Fruit fly (Drosophila melanogaster) Kc167 (cell line): Measurements from ENCODE around the gene CG13700.

Experiments
- Myc ChIP-seq: fragments of >200 bp; optimal IDR thresholded peaks from 2 replicates; lab custom pipeline; 2017; ENCODE audit warnings: missing external identifiers
- Sin3A ChIP-seq: fragments of >200 bp; optimal IDR thresholded peaks from 2 replicates; lab custom pipeline; 2018; ENCODE audit warnings: missing external identifiers
- h ChIP-seq: fragments of >200 bp; optimal IDR thresholded peaks from 3 replicates; lab custom pipeline; 2018; ENCODE audit warnings: missing external identifiers
- insv ChIP-seq: fragments of >200 bp; optimal IDR thresholded peaks from 3 replicates; lab custom pipeline; 2018; ENCODE audit warnings: missing external identifiers
- psq ChIP-seq: fragments of >200 bp; optimal IDR thresholded peaks from 2 replicates; lab custom pipeline; 2017; ENCODE audit warnings: missing external identifiers
- ttk ChIP-seq: sonication (Bioruptor generic); optimal IDR thresholded peaks from 2 replicates; lab custom pipeline; 2017; ENCODE audit warnings: missing external identifiers

DNA sequence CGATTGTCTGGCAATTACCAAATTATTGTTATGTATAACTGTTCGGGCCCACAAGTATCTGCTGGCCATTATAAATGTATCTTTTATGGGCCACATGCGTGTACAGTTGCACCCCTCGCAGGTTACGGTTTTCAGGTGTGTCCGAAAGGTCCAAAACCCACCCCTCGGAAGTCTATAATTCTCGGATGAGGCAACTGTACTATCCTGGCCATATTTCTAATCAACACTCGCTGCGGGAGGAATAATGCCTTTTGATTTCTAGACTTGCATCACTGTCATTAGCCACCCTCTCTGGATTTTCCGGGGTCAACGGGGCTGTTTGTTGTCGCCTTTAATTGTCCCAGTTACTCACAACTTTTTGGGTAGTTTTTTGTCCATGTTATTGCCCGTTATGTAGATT lies 49.4 kb upstream of the CG13700 start:
- no peak for TF ChIP-seq Myc (lab: Kevin White, UChicago)
- TF ChIP-seq h (lab: Kevin White, UChicago) = no peak
- TF ChIP-seq Sin3A (lab: Kevin White, UChicago) = no peak
- no peak for TF ChIP-seq psq (lab: Kevin White, UChicago)
- no peak for TF ChIP-seq ttk
- no peak for TF ChIP-seq insv (lab: Kevin White, UChicago)
